Worm (Caenorhabditis elegans): ENCODE measurements around the gene mom-1.

Gene mom-1

DNA sequence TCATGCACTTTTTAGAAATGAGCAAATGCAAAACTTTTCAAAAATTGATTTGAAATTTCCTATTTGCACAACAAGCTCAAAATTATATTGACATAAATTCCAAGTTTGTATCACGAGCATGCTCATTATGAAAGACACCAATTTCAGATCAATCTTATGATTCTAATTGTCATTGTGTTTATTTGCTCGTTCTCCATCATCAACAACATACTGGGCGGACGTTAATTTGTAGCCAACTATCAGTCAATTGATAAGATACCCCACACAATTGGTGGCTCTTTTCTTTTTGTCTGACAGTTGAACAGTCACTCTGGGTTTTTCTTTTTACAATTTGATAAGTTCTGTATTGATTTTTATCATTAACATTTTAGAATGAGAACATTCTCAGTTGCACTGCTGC is 21.2 kb upstream of the mom-1 start, which contains the start of gene lro-1:
TSS of gene lro-1 (plus strand) at position 372 of the 400 bp plus-strand sequence.
- no peak for TF ChIP-seq nhr-12 (tag; optimal IDR thresholded peaks at IDR 0.05)
- TF ChIP-seq C34F6.9 (tag; optimal IDR thresholded peaks at IDR 0.05): no peak
- TF ChIP-seq alr-1 (tag; optimal IDR thresholded peaks at IDR 0.05): no peak
- no peak for TF ChIP-seq ZK546.5 (tag; optimal IDR thresholded peaks at IDR 0.05)
- TF ChIP-seq elt-3 (tag; optimal IDR thresholded peaks at IDR 0.05): no peak
- TF ChIP-seq dmd-4 (tag; optimal IDR thresholded peaks at IDR 0.05): no peak
- TF ChIP-seq lsy-2 (tag; optimal IDR thresholded peaks at IDR 0.05): no peak
- TF ChIP-seq crh-2 (tag; optimal IDR thresholded peaks at IDR 0.05): peak; percentile 57
- TF ChIP-seq sma-9 (GFP tag; optimal IDR thresholded peaks at IDR 0.05): peak; percentile 55
- TF ChIP-seq sma-9 (tag; optimal IDR thresholded peaks at IDR 0.05): no peak
- peak; percentile 2 for TF ChIP-seq nhr-129 (tag; optimal IDR thresholded peaks at IDR 0.05)
- TF ChIP-seq ztf-1 (GFP tag; conservative IDR thresholded peaks at IDR 0.05): no peak
- no peak for TF ChIP-seq elt-1 (tag; optimal IDR thresholded peaks at IDR 0.05)
- peak; percentile 83 for TF ChIP-seq skn-1 (tag; optimal IDR thresholded peaks at IDR 0.05)
- TF ChIP-seq egl-27 (tag; optimal IDR thresholded peaks at IDR 0.05): no peak
- peak; percentile 11 for TF ChIP-seq gmeb-1 (tag; optimal IDR thresholded peaks at IDR 0.05)
- TF ChIP-seq sma-3 (GFP tag; optimal IDR thresholded peaks at IDR 0.05): peak; percentile 11
- TF ChIP-seq ztf-11 (tag; optimal IDR thresholded peaks at IDR 0.05): no peak
- no peak for TF ChIP-seq aly-2 (tag; optimal IDR thresholded peaks at IDR 0.05)
- TF ChIP-seq lin-11 (tag; optimal IDR thresholded peaks at IDR 0.05): no peak
- TF ChIP-seq fos-1 (tag; optimal IDR thresholded peaks at IDR 0.05): peak; percentile 76
- TF ChIP-seq nhr-237 (tag; optimal IDR thresholded peaks at IDR 0.05): no peak
- no peak for TF ChIP-seq Y55F3AM.14 (GFP tag; optimal IDR thresholded peaks at IDR 0.05)
- TF ChIP-seq ceh-16 (tag; optimal IDR thresholded peaks at IDR 0.05): no peak
- no peak for TF ChIP-seq nhr-23 (tag; optimal IDR thresholded peaks at IDR 0.05)

DNA sequence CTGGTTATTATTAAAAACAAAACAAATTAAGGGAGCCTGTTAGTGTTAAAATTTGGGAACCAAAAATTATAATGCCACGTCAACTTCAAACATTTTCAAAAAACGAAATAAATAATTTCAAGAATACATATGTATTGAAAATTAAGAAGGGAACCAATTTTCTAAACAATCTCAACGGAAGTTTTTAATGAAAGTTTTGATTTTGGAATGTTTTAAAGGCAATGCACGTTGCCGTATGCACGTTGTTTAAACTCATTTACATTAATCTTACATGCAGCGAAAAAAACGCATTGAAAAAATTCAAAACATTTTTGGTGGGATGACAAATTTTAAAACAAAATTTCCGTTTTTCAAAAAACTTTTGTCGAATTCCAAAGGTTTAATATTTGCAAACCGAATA is 19.1 kb upstream of the mom-1 start:
- TF ChIP-seq sma-9 (GFP tag; optimal IDR thresholded peaks at IDR 0.05) (no peak), sma-9 (tag; optimal IDR thresholded peaks at IDR 0.05) (no peak), aly-2 (tag; optimal IDR thresholded peaks at IDR 0.05) (no peak), R02D3.7 (tag; optimal IDR thresholded peaks at IDR 0.05) (no peak), ztf-11 (tag; optimal IDR thresholded peaks at IDR 0.05) (no peak), nhr-23 (tag; optimal IDR thresholded peaks at IDR 0.05) (no peak), fos-1 (tag; optimal IDR thresholded peaks at IDR 0.05) (no peak), unc-55 (GFP tag; optimal IDR thresholded peaks at IDR 0.05) (no peak), nhr-237 (tag; optimal IDR thresholded peaks at IDR 0.05) (no peak), sma-3 (GFP tag; optimal IDR thresholded peaks at IDR 0.05) (no peak), unc-39 (tag; optimal IDR thresholded peaks at IDR 0.05) (no peak), lin-39 (tag; optimal IDR thresholded peaks at IDR 0.05) (no peak), zag-1 (tag; optimal IDR thresholded peaks at IDR 0.05) (no peak), nhr-12 (tag; optimal IDR thresholded peaks at IDR 0.05) (no peak), lsy-2 (tag; optimal IDR thresholded peaks at IDR 0.05) (no peak)

DNA sequence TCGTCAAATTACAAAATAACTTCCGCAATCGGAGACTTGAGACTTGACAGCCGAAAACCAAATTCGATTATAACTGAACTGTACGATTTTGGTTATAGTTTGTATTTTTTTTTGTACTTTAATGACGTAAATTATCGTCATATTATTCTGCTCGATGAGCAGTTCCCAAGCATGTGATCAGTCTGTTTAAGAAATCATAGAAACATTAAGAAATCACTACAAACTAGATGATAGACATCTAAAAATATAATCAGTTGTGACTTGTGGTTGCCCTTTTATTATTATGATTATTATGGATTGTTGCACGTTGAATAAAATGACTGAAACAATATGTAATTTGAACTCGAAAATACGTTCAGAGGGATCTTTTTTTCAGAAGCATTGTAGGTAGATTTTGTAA is 18.6 kb upstream of the mom-1 start:
- TF ChIP-seq nhr-10 (tag; optimal IDR thresholded peaks at IDR 0.05) (no peak), sma-9 (GFP tag; optimal IDR thresholded peaks at IDR 0.05) (peak; percentile 62), sma-9 (tag; optimal IDR thresholded peaks at IDR 0.05) (no peak), fos-1 (tag; optimal IDR thresholded peaks at IDR 0.05) (peak; percentile 55)

DNA sequence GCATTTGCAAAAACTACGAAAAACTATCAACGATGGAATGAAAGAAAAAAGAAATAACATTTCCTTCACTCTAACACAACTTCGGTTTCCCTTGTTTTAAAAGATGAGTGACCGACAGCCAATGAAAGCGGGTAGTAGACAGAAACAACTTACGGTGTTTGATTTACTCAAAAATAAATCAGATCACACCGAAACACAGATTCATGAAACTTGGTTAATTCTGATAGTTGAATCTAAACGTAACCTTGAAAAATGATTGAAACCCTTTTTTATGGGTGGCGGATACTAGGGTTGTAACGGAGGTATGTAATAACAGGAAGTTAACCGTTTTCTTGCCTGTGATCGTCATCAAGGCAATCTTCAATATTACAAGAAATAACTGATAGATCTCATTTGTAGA is 17.6 kb upstream of the mom-1 start:
- peak; percentile 13 for TF ChIP-seq crh-2 (tag; optimal IDR thresholded peaks at IDR 0.05)
- peak; percentile 14 for TF ChIP-seq sma-3 (GFP tag; optimal IDR thresholded peaks at IDR 0.05)
- no peak for TF ChIP-seq nhr-10 (tag; optimal IDR thresholded peaks at IDR 0.05)
- peak; percentile 35 for TF ChIP-seq nhr-25 (tag; optimal IDR thresholded peaks at IDR 0.05)
- TF ChIP-seq ztf-11 (tag; optimal IDR thresholded peaks at IDR 0.05): no peak

DNA sequence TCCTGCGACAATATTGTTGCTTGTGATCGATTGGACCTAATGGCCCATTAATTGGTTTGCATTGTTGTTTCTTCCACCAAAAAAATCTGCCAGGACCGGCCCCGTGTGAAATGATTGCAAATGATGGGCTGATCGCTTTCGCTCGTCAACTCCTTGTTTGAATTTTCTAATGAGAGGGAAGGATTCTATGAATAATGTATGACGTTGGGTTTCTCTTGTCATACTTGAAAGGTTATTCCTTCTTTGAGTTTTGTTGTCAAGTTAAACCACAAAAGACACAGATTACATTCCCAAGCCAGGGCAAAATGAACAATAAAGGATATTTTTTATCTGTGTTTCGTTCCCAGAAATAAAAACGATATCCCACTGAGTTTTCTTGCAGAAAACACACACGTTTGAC is 16.2 kb upstream of the mom-1 start:
- TF ChIP-seq elt-1 (tag; optimal IDR thresholded peaks at IDR 0.05) (no peak), egl-27 (tag; optimal IDR thresholded peaks at IDR 0.05) (no peak), ceh-82 (tag; optimal IDR thresholded peaks at IDR 0.05) (no peak), nhr-129 (tag; optimal IDR thresholded peaks at IDR 0.05) (no peak), unc-55 (GFP tag; optimal IDR thresholded peaks at IDR 0.05) (no peak), nhr-23 (tag; optimal IDR thresholded peaks at IDR 0.05) (no peak), lin-39 (tag; optimal IDR thresholded peaks at IDR 0.05) (no peak), sma-3 (GFP tag; optimal IDR thresholded peaks at IDR 0.05) (no peak), ztf-1 (GFP tag; conservative IDR thresholded peaks at IDR 0.05) (no peak), mab-5 (tag; optimal IDR thresholded peaks at IDR 0.05) (no peak)
